Worm (Caenorhabditis elegans): ENCODE data around the gene fbxa-72.

fbxa-72 gene

ce11 chrV:642750-643149 lies 33.8 kb downstream of the fbxa-72 start, which contains the start of gene nhr-190:
Gene nhr-190 (minus strand): TSS chrV:642924.
- TF ChIP-seq ceh-6 (GFP tag; optimal IDR thresholded peaks at IDR 0.05) (no peak), hlh-6 (tag; optimal IDR thresholded peaks at IDR 0.05) (no peak), pat-9 (tag; optimal IDR thresholded peaks at IDR 0.05) (no peak), hlh-30 (tag; optimal IDR thresholded peaks at IDR 0.05; ENCODE audit: insufficient read depth) (peak; percentile 29), mec-3 (tag; optimal IDR thresholded peaks at IDR 0.05; ENCODE audit: borderline replicate concordance) (no peak), fax-1 (tag; optimal IDR thresholded peaks at IDR 0.05) (no peak), nfya-1 (tag; optimal IDR thresholded peaks at IDR 0.05) (peak; percentile 18), ceh-34 (tag; optimal IDR thresholded peaks at IDR 0.05) (no peak)

DNA sequence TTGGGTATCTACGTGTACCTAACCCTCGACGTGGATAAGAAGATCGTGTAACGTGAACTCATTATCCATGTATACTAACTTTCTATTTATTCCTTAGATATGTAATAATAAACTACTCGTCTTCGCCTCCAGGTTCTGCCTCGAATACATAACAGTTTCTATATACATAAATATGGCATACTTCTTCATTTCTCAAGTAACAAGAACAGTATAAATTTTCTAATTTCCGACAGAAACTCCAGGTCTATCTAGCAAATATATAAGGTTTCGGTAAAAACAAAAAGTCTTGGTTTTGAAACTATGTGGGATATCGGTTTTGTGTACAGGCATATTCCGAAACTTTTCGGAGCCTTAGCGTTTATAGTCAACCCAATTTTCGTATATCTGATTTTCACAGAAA lies 38.2 kb downstream of the fbxa-72 start, which contains the start of gene srj-37:
srj-37 (plus strand) TSS at position 301 of the 400 bp plus-strand sequence.
- TF ChIP-seq sox-4 (tag; optimal IDR thresholded peaks at IDR 0.05) (no peak), fkh-6 (tag; optimal IDR thresholded peaks at IDR 0.05) (no peak), ets-4 (tag; optimal IDR thresholded peaks at IDR 0.05) (no peak), ceh-22 (tag; optimal IDR thresholded peaks at IDR 0.05) (no peak), elt-2 (tag; optimal IDR thresholded peaks at IDR 0.05) (no peak), unc-3 (GFP tag; conservative IDR thresholded peaks at IDR 0.05) (no peak), unc-3 (tag; optimal IDR thresholded peaks at IDR 0.05) (no peak), K09A11.1 (tag; optimal IDR thresholded peaks at IDR 0.05; ENCODE audit: insufficient read depth) (no peak), dmd-4 (tag; optimal IDR thresholded peaks at IDR 0.05; ENCODE audit: borderline replicate concordance) (no peak), mec-3 (tag; optimal IDR thresholded peaks at IDR 0.05; ENCODE audit: borderline replicate concordance) (no peak), ceh-18 (tag; optimal IDR thresholded peaks at IDR 0.05) (no peak), hlh-15 (tag; optimal IDR thresholded peaks at IDR 0.05) (no peak), Y22D7AL.16 (tag; optimal IDR thresholded peaks at IDR 0.05) (no peak), odd-2 (tag; optimal IDR thresholded peaks at IDR 0.05) (no peak), npax-4 (tag; optimal IDR thresholded peaks at IDR 0.05) (no peak), ttx-3 (tag; optimal IDR thresholded peaks at IDR 0.05) (no peak), C38D4.7 (GFP tag; optimal IDR thresholded peaks at IDR 0.05) (no peak)

- no peak for TF ChIP-seq nhr-11 (tag; optimal IDR thresholded peaks at IDR 0.05)
- TF ChIP-seq unc-86 (tag; optimal IDR thresholded peaks at IDR 0.05): no peak
- TF ChIP-seq ref-2 (tag; optimal IDR thresholded peaks at IDR 0.05): no peak
- TF ChIP-seq unc-3 (GFP tag; conservative IDR thresholded peaks at IDR 0.05): no peak
- no peak for TF ChIP-seq unc-3 (tag; optimal IDR thresholded peaks at IDR 0.05)
- TF ChIP-seq fax-1 (tag; optimal IDR thresholded peaks at IDR 0.05): no peak
- TF ChIP-seq pqm-1 (tag; optimal IDR thresholded peaks at IDR 0.05): no peak
- no peak for TF ChIP-seq F13H6.1 (tag; optimal IDR thresholded peaks at IDR 0.05)
- TF ChIP-seq fkh-6 (tag; optimal IDR thresholded peaks at IDR 0.05): no peak
- TF ChIP-seq madf-2 (tag; optimal IDR thresholded peaks at IDR 0.05): no peak
- no peak for TF ChIP-seq tbx-2 (tag; optimal IDR thresholded peaks at IDR 0.05)
- no peak for TF ChIP-seq lim-6 (tag; optimal IDR thresholded peaks at IDR 0.05)
- TF ChIP-seq ceh-6 (GFP tag; optimal IDR thresholded peaks at IDR 0.05): no peak
- no peak for TF ChIP-seq ttx-3 (tag; optimal IDR thresholded peaks at IDR 0.05)
- TF ChIP-seq hlh-13 (GFP tag; optimal IDR thresholded peaks at IDR 0.05): no peak
- no peak for TF ChIP-seq che-1 (tag; optimal IDR thresholded peaks at IDR 0.05)
Observed at ce11 chrV:636281-636680, 40.3 kb downstream of the fbxa-72 start, which contains the start of gene pals-31. Gene pals-31 (plus strand): TSS chrV:636581.

- TF ChIP-seq ceh-24 (tag; optimal IDR thresholded peaks at IDR 0.05): no peak
- TF ChIP-seq hlh-30 (tag; optimal IDR thresholded peaks at IDR 0.05; ENCODE audit: insufficient read depth): peak; percentile 28
Observed at ce11 chrV:635630-636029, 40.9 kb downstream of the fbxa-72 start.

DNA sequence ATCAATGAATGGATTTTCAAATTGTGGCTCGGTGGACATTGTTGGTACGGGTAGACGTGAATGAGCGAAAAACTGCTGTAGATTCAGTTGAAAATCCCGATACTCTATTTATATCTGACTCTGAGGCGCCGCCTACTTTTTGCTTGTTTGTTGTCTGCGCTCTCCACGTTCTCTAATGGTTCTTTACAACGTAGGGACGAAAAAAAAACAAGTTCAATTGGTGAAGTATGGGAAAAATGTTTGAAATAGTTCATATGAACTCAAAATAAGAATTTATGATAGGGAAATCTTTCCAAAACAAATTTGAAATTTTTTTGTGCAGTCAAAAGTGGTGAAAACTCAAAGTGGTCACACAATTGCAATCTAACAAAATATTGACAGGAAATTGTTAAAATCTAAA lies 41.7 kb downstream of the fbxa-72 start, which contains the start of gene F48G7.10:
F48G7.10 (minus strand) TSS at position 101 of the 400 bp plus-strand sequence.
- no peak for TF ChIP-seq che-1 (tag; optimal IDR thresholded peaks at IDR 0.05)
- TF ChIP-seq ceh-6 (GFP tag; optimal IDR thresholded peaks at IDR 0.05): no peak
- TF ChIP-seq odd-2 (tag; optimal IDR thresholded peaks at IDR 0.05): no peak
- TF ChIP-seq hlh-30 (tag; optimal IDR thresholded peaks at IDR 0.05; ENCODE audit: insufficient read depth): no peak
- TF ChIP-seq K02D7.2 (tag; optimal IDR thresholded peaks at IDR 0.05): no peak
- no peak for TF ChIP-seq dmd-4 (tag; optimal IDR thresholded peaks at IDR 0.05; ENCODE audit: borderline replicate concordance)
- TF ChIP-seq nhr-232 (tag; optimal IDR thresholded peaks at IDR 0.05): no peak
- TF ChIP-seq Y22D7AL.16 (tag; optimal IDR thresholded peaks at IDR 0.05): no peak

All from whole organism, late embryonic.